Worm (Caenorhabditis elegans) whole organism, L1 larva: ENCODE results near the gene C23G10.5.
A peak's percentile ranks its signal among the peaks of the same experiment; 100 is the strongest.

ENCODE experiments used
- C04F5.9 ChIP-seq: sonication (generic microtip); optimal IDR thresholded peaks from 2 replicates; lab custom pipeline; 2016; ENCODE audit warnings: missing genetic modification characterization, missing compliant biosample characterization
- C16A3.4 ChIP-seq: fragments of 150-350 bp; optimal IDR thresholded peaks from 2 replicates; lab custom pipeline; 2014; ENCODE audit warnings: missing biosample characterization, missing genetic modification characterization
- C34B4.2 ChIP-seq: sonication (generic microtip); optimal IDR thresholded peaks from 2 replicates; lab custom pipeline; 2017; ENCODE audit warnings: mild to moderate bottlenecking, missing genetic modification characterization, missing compliant biosample characterization
- Y116A8C.19 ChIP-seq: sonication (generic microtip); optimal IDR thresholded peaks from 2 replicates; lab custom pipeline; 2016; ENCODE audit warnings: missing compliant biosample characterization, missing genetic modification characterization, borderline replicate concordance
- alr-1 ChIP-seq: fragments of 200-800 bp; sonication (Bioruptor generic); optimal IDR thresholded peaks from 2 replicates; lab custom pipeline; 2018; ENCODE audit warnings: borderline replicate concordance, mild to moderate bottlenecking, missing genetic modification characterization, missing compliant biosample characterization
- ama-1 ChIP-seq: fragments of 150-350 bp; optimal IDR thresholded peaks from 2 replicates; lab custom pipeline; 2014
- ceh-8 ChIP-seq: fragments of 200-800 bp; sonication (Bioruptor generic); optimal IDR thresholded peaks from 2 replicates; lab custom pipeline; 2018; ENCODE audit warnings: mild to moderate bottlenecking, missing genetic modification characterization, moderate library complexity, missing compliant biosample characterization
- ceh-82 ChIP-seq, 3 experiments: fragments of 150-350 bp in 1 of 3; sonication (generic microtip) in 2 of 3; optimal IDR thresholded peaks; 2 replicates each; lab custom pipeline; 2014 to 2017; ENCODE audit warnings: missing biosample characterization in 3 of 3, missing genetic modification characterization in 3 of 3
- ceh-90 ChIP-seq: sonication (generic microtip); optimal IDR thresholded peaks from 2 replicates; lab custom pipeline; 2016; ENCODE audit warnings: missing genetic modification characterization, missing compliant biosample characterization
- dpl-1 ChIP-seq, 3 experiments: fragments of 150-350 bp in 2 of 3; sonication (generic microtip) in 1 of 3; optimal IDR thresholded peaks; 2 replicates each; lab custom pipeline; 2014 to 2017; ENCODE audit warnings: missing biosample characterization in 3 of 3, missing genetic modification characterization in 3 of 3, missing genetic modification reagents in 3 of 3
- dsc-1 ChIP-seq: sonication (generic microtip); optimal IDR thresholded peaks from 2 replicates; lab custom pipeline; 2016; ENCODE audit warnings: mild to moderate bottlenecking, missing genetic modification characterization, missing compliant biosample characterization
- elt-3 ChIP-seq, 6 experiments: fragments of 150-350 bp in 1 of 6; sonication (generic microtip); optimal IDR thresholded peaks; 2 replicates each; lab custom pipeline; 2017 to 2018; ENCODE audit warnings: missing biosample characterization in 6 of 6, missing genetic modification characterization in 6 of 6, inconsistent platforms in 1 of 6
- fkh-10 ChIP-seq: sonication (generic microtip); optimal IDR thresholded peaks from 2 replicates; lab custom pipeline; 2017; ENCODE audit warnings: missing biosample characterization, missing genetic modification reagents, missing genetic modification characterization
- fkh-8 ChIP-seq: sonication (generic microtip); optimal IDR thresholded peaks from 2 replicates; lab custom pipeline; 2016; ENCODE audit warnings: mild to moderate bottlenecking, missing genetic modification characterization, missing compliant biosample characterization
- hpl-2 ChIP-seq: fragments of 150-350 bp; optimal IDR thresholded peaks from 2 replicates; lab custom pipeline; 2014; ENCODE audit warnings: missing biosample characterization, missing genetic modification reagents, missing genetic modification characterization
- isw-1 ChIP-seq: fragments of 200-800 bp; sonication (Bioruptor generic); IDR thresholded peaks from 2 replicates; pipeline ENCODE4 v1.3.6; 2022; ENCODE audit warnings: missing genetic modification characterization, missing compliant biosample characterization
- jun-1 ChIP-seq: fragments of 150-350 bp; optimal IDR thresholded peaks from 2 replicates; lab custom pipeline; 2014; ENCODE audit warnings: missing biosample characterization, missing genetic modification reagents, missing genetic modification characterization
- lin-14 ChIP-seq: fragments of 200-800 bp; sonication (Bioruptor generic); optimal IDR thresholded peaks from 2 replicates; lab custom pipeline; 2018; ENCODE audit warnings: mild to moderate bottlenecking, missing genetic modification characterization, moderate library complexity, missing compliant biosample characterization
- lin-15B ChIP-seq: fragments of 150-350 bp; sonication (generic microtip); optimal IDR thresholded peaks from 3 replicates; lab custom pipeline; 2014; ENCODE audit warnings: missing biosample characterization, missing genetic modification characterization
- lir-3 ChIP-seq: sonication (generic microtip); optimal IDR thresholded peaks from 2 replicates; lab custom pipeline; 2016; ENCODE audit warnings: mild to moderate bottlenecking, missing genetic modification characterization, moderate library complexity, missing compliant biosample characterization; ENCODE audit not compliant: poor library complexity
- lsy-2 ChIP-seq, 2 experiments: fragments of 150-350 bp; optimal IDR thresholded peaks; 2 replicates each; lab custom pipeline; 2014; ENCODE audit warnings: missing biosample characterization in 2 of 2, missing genetic modification characterization in 2 of 2
- mab-9 ChIP-seq: fragments of 200-800 bp; sonication (Bioruptor generic); IDR thresholded peaks from 2 replicates; pipeline ENCODE4 v1.3.6; 2022; ENCODE audit warnings: missing genetic modification reagents, missing genetic modification characterization, missing compliant biosample characterization
- mef-2 ChIP-seq: fragments of 150-350 bp; optimal IDR thresholded peaks from 2 replicates; lab custom pipeline; 2014; ENCODE audit warnings: missing biosample characterization, missing genetic modification characterization
- mep-1 ChIP-seq: fragments of 150-350 bp; optimal IDR thresholded peaks from 2 replicates; lab custom pipeline; 2014; ENCODE audit warnings: missing biosample characterization, missing genetic modification characterization
- nhr-11 ChIP-seq: fragments of 150-350 bp; optimal IDR thresholded peaks from 2 replicates; lab custom pipeline; 2014; ENCODE audit warnings: missing biosample characterization, missing genetic modification characterization
- nhr-12 ChIP-seq: sonication (generic microtip); optimal IDR thresholded peaks from 2 replicates; lab custom pipeline; 2017; ENCODE audit warnings: missing biosample characterization, missing genetic modification characterization
- nhr-19 ChIP-seq: fragments of 200-800 bp; sonication (Bioruptor generic); conservative IDR thresholded peaks from 2 replicates; pipeline ENCODE4 v1.3.6; 2022; ENCODE audit warnings: missing genetic modification characterization, missing compliant biosample characterization
- nhr-237 ChIP-seq: fragments of 150-350 bp; optimal IDR thresholded peaks from 2 replicates; lab custom pipeline; 2014; ENCODE audit warnings: missing biosample characterization, missing genetic modification characterization
- nhr-76 ChIP-seq: sonication (generic microtip); optimal IDR thresholded peaks from 2 replicates; lab custom pipeline; 2017; ENCODE audit warnings: missing biosample characterization, missing genetic modification characterization
- nhr-77 ChIP-seq: fragments of 150-350 bp; optimal IDR thresholded peaks from 2 replicates; lab custom pipeline; 2014; ENCODE audit warnings: missing biosample characterization, missing genetic modification characterization
- nhr-85 ChIP-seq: sonication (generic microtip); peaks from one replicate; lab custom pipeline; 2016; ENCODE audit warnings: missing genetic modification characterization, inconsistent platforms, missing compliant biosample characterization
- nhr-90 ChIP-seq: sonication (generic microtip); optimal IDR thresholded peaks from 2 replicates; lab custom pipeline; 2016; ENCODE audit warnings: mild to moderate bottlenecking, missing genetic modification characterization, missing compliant biosample characterization; ENCODE audit not compliant: poor library complexity
- pag-3 ChIP-seq: sonication (generic microtip); optimal IDR thresholded peaks from 2 replicates; lab custom pipeline; 2017; ENCODE audit warnings: missing genetic modification characterization, mild to moderate bottlenecking, missing compliant biosample characterization, antibody characterized with exemption, borderline replicate concordance; ENCODE audit not compliant: insufficient read depth
- skn-1 ChIP-seq: fragments of 150-350 bp; optimal IDR thresholded peaks from 2 replicates; lab custom pipeline; 2014; ENCODE audit warnings: missing biosample characterization, missing genetic modification characterization
- snu-23 ChIP-seq: sonication (generic microtip); optimal IDR thresholded peaks from 2 replicates; lab custom pipeline; 2016; ENCODE audit warnings: missing genetic modification characterization, missing compliant biosample characterization
- sox-4 ChIP-seq: sonication (generic microtip); optimal IDR thresholded peaks from 2 replicates; lab custom pipeline; 2016; ENCODE audit warnings: missing genetic modification characterization, missing compliant biosample characterization
- swsn-7 ChIP-seq: sonication (generic microtip); optimal IDR thresholded peaks from 2 replicates; lab custom pipeline; 2016; ENCODE audit warnings: missing genetic modification characterization, missing compliant biosample characterization
- tbx-2 ChIP-seq: sonication (generic microtip); optimal IDR thresholded peaks from 2 replicates; lab custom pipeline; 2016; ENCODE audit warnings: missing genetic modification characterization, missing compliant biosample characterization
- unc-130 ChIP-seq: fragments of 150-350 bp; optimal IDR thresholded peaks from 2 replicates; lab custom pipeline; 2017; ENCODE audit warnings: missing biosample characterization, missing genetic modification characterization, inconsistent platforms
- unc-30 ChIP-seq: sonication (generic microtip); optimal IDR thresholded peaks from 2 replicates; lab custom pipeline; 2017; ENCODE audit warnings: missing biosample characterization, missing genetic modification characterization
- unc-86 ChIP-seq: sonication (generic microtip); optimal IDR thresholded peaks from 2 replicates; lab custom pipeline; 2016; ENCODE audit warnings: missing genetic modification characterization, missing compliant biosample characterization
- vab-15 ChIP-seq: sonication (generic microtip); optimal IDR thresholded peaks from 2 replicates; lab custom pipeline; 2017; ENCODE audit warnings: missing genotype, mild to moderate bottlenecking, missing genetic modification characterization, missing compliant biosample characterization
- xbp-1 ChIP-seq: sonication (generic microtip); optimal IDR thresholded peaks from 2 replicates; lab custom pipeline; 2016; ENCODE audit warnings: missing genetic modification characterization, missing compliant biosample characterization
- ztf-11 ChIP-seq, 2 experiments: sonication (generic microtip); optimal IDR thresholded peaks; 2 replicates each; lab custom pipeline; 2016 to 2017; ENCODE audit warnings: missing genetic modification characterization in 2 of 2, missing biosample characterization in 1 of 2, missing compliant biosample characterization in 1 of 2
- ztf-4 ChIP-seq: fragments of 150-350 bp; optimal IDR thresholded peaks from 2 replicates; lab custom pipeline; 2014; ENCODE audit warnings: missing biosample characterization, missing genetic modification characterization

The C23G10.5 gene

DNA sequence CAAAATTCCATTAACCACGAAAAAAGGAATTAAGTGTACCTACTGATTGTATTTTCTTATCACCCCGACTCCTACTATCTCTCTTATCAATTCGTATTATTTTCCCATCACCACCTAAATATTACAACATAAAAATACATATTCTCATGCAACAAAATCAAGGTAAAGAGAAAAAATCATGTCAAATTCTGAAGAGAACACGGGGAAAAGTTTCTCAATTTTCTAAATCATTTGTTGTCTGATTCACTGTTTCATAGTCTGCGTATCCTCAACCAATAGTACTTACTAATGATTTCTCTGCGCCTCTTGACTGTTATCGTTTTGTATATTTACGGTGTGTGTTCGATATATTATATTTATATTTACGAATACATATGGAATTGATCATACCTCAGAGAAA, 41.0 kb downstream of the C23G10.5 start (continued):
- TF ChIP-seq dpl-1 (GFP tag; optimal IDR thresholded peaks at IDR 0.05; lab: Kevin White, UChicago) = no peak
- no peak for TF ChIP-seq nhr-12 (tag; lab: Kevin White, UChicago)
- TF ChIP-seq alr-1 = no peak
- no peak for TF ChIP-seq nhr-90 (tag; lab: Kevin White, UChicago)
- TF ChIP-seq ztf-11 (tag; optimal IDR thresholded peaks at IDR 0.05; lab: Kevin White, UChicago) = no peak
- TF ChIP-seq ceh-8 (GFP tag; lab: Kevin White, UChicago) = no peak
- TF ChIP-seq C04F5.9 (tag; lab: Kevin White, UChicago) = no peak
- TF ChIP-seq sox-4 = no peak
- no peak for TF ChIP-seq unc-130 (tag; lab: Kevin White, UChicago)
- no peak for TF ChIP-seq ceh-90 (tag; lab: Kevin White, UChicago)
- no peak for TF ChIP-seq lin-14 (GFP tag; lab: Kevin White, UChicago)
- no peak for TF ChIP-seq vab-15 (tag; lab: Kevin White, UChicago)
- no peak for TF ChIP-seq lin-15B (tag; lab: Kevin White, UChicago)
- peak; percentile 1 for TF ChIP-seq C16A3.4 (tag; lab: Kevin White, UChicago)
- TF ChIP-seq Y116A8C.19 = no peak
- TF ChIP-seq nhr-85 = no peak
- TF ChIP-seq lsy-2 (tag; optimal IDR thresholded peaks at IDR 0.05; lab: Kevin White, UChicago) = no peak
- no peak for TF ChIP-seq nhr-237
- no peak for TF ChIP-seq dsc-1
- TF ChIP-seq nhr-19 (GFP tag; lab: Robert Waterston, UW) = no peak
- TF ChIP-seq mep-1 = peak; percentile 23
- TF ChIP-seq jun-1 = peak; percentile 1
- no peak for TF ChIP-seq ztf-4 (tag; lab: Kevin White, UChicago)
- TF ChIP-seq elt-3 (tag; optimal IDR thresholded peaks at IDR 0.05; lab: Kevin White, UChicago) = peak in 2 of 6 experiments; percentile 58 to 76
- no peak for TF ChIP-seq swsn-7 (tag; lab: Kevin White, UChicago)
- no peak for TF ChIP-seq unc-86 (tag; lab: Kevin White, UChicago)
- no peak for TF ChIP-seq lir-3 (tag; lab: Kevin White, UChicago)
- TF ChIP-seq pag-3 (tag; lab: Kevin White, UChicago) = no peak
- TF ChIP-seq ceh-82 (tag; optimal IDR thresholded peaks at IDR 0.05; lab: Kevin White, UChicago) = no peak
- TF ChIP-seq snu-23 (GFP tag; lab: Kevin White, UChicago) = no peak
- no peak for TF ChIP-seq tbx-2 (tag; lab: Kevin White, UChicago)
- no peak for TF ChIP-seq nhr-76 (tag; lab: Kevin White, UChicago)
- no peak for TF ChIP-seq nhr-11 (tag; lab: Kevin White, UChicago)
- no peak for TF ChIP-seq C34B4.2 (tag; lab: Kevin White, UChicago)

DNA sequence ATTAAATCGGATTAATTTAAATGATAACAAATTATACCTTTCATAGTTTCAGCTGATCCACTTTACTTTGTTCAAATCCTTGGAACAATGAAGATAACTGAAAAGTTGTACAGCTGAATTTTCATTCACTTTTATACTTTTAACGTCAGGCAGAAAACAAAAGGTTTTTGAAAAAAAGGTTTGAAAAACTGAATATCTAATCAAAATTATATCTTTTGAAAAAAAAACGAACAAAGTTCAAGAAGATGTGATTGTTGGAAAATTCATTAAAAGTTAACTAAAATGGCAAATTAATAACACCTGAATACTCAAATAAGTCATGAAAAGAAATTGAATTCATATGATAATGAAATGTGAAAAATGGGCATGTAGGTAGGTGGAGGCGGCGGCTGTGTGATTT, 45.7 kb downstream of the C23G10.5 start, which contains the start of gene T12A2.21:
TSS of gene T12A2.21 (minus strand) at position 101 of the 400 bp plus-strand sequence.
- TF ChIP-seq tbx-2 (tag; lab: Kevin White, UChicago) = no peak
- TF ChIP-seq fkh-8 = no peak
- no peak for TF ChIP-seq mef-2 (tag; lab: Kevin White, UChicago)
- TF ChIP-seq skn-1 (tag; lab: Kevin White, UChicago) = no peak
- no peak for TF ChIP-seq mab-9
- TF ChIP-seq unc-30 (tag; lab: Kevin White, UChicago) = no peak
- no peak for TF ChIP-seq fkh-10 (GFP tag; lab: Kevin White, UChicago)
- TF ChIP-seq ceh-8 (GFP tag; lab: Kevin White, UChicago) = no peak

DNA sequence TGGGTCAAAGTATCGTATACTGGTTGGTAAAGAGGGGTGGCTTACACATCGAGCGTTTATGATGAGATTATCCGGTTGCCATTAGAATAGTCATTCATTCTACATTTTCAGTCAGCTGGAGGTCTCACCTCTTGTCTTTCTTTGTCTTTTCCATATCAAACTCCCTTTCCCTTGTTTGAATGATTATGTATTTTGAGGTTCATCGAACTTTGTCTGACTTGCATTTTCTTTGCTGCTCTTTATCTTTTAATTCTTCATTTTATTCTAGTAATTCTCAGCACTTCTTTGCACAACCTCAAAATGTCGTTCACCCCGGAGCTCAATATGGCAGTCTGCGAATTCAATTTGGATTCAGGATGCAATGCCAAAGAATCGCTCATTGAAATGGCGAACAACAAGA, 49.6 kb downstream of the C23G10.5 start, which contains the start of gene T12A2.3:
TSS of gene T12A2.3 (plus strand) at position 301 of the 400 bp plus-strand sequence.
- TF ChIP-seq xbp-1 (tag; lab: Kevin White, UChicago) (no peak), nhr-77 (tag; lab: Kevin White, UChicago) (no peak), ceh-90 (tag; lab: Kevin White, UChicago) (no peak), dsc-1 (no peak), isw-1 (no peak), hpl-2 (GFP tag; lab: Kevin White, UChicago) (no peak), nhr-76 (tag; lab: Kevin White, UChicago) (no peak), Y116A8C.19 (no peak), ama-1 (lab: Kevin White, UChicago) (no peak)
